Worm (Caenorhabditis elegans): Measurements from ENCODE around the gene C01G5.4.

Gene C01G5.4

DNA sequence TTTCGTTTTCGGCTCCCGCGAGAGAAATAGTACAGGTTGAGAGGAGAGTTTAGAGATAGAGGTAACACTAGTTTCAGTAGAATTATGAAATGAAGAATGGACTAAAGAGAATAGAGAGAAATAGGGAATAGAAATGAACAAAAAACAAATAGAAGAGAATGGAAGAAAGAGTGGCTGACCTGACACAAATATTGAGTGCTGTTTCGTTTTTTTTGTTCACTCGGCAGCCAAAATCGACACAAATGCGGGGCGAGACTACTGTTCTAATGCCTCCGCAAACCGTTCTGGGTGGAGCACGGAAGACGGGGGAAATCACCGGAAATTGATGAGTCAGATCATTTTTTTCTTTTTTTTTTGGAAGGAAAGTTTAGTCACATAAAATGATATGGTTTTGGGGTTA, 41.1 kb downstream of the C01G5.4 start:
- TF ChIP-seq ttx-3 (tag; optimal IDR thresholded peaks at IDR 0.05) (no peak), ceh-30 (tag; optimal IDR thresholded peaks at IDR 0.05) (no peak), syd-9 (tag; optimal IDR thresholded peaks at IDR 0.05) (no peak), npax-4 (tag; optimal IDR thresholded peaks at IDR 0.05) (no peak), pax-1 (tag; optimal IDR thresholded peaks at IDR 0.05) (no peak), ceh-18 (tag; optimal IDR thresholded peaks at IDR 0.05) (no peak), ceh-34 (tag; optimal IDR thresholded peaks at IDR 0.05) (no peak), che-1 (tag; optimal IDR thresholded peaks at IDR 0.05) (no peak), rnt-1 (tag; optimal IDR thresholded peaks at IDR 0.05) (no peak), ama-1 (optimal IDR thresholded peaks at IDR 0.05) (no peak), unc-86 (tag; optimal IDR thresholded peaks at IDR 0.05) (no peak), ets-4 (tag; optimal IDR thresholded peaks at IDR 0.05) (no peak)

DNA sequence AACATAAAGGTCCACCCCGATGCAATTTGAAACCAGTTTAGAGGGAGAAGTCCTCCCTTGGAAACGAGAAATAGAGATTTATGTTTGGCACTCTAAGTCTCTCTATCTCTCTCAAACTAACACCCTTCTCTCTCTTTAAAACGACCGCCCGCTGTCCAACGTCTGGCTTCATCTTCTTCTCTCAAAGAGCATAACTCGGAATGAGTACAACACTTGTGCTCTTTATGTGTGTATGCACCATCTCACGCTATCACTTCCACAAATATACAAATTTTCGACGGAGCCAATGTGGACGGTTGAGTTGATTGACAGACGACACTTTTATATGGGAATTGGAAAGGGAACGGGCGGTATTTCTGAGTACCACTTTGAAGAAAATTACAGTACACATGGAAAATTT, 42.8 kb downstream of the C01G5.4 start:
- TF ChIP-seq pha-2 (tag; optimal IDR thresholded peaks at IDR 0.05) (no peak), fkh-6 (tag; optimal IDR thresholded peaks at IDR 0.05) (no peak), pha-4 (tag; optimal IDR thresholded peaks at IDR 0.05) (no peak), pag-3 (tag; optimal IDR thresholded peaks at IDR 0.05; ENCODE audit: borderline replicate concordance) (no peak), ceh-18 (tag; optimal IDR thresholded peaks at IDR 0.05) (no peak), C08G9.2 (tag; optimal IDR thresholded peaks at IDR 0.05) (no peak), nfya-1 (tag; optimal IDR thresholded peaks at IDR 0.05) (peak; percentile 37), nhr-232 (tag; optimal IDR thresholded peaks at IDR 0.05) (no peak), hlh-15 (tag; optimal IDR thresholded peaks at IDR 0.05) (no peak), odd-2 (tag; optimal IDR thresholded peaks at IDR 0.05) (no peak), unc-55 (GFP tag; optimal IDR thresholded peaks at IDR 0.05) (peak; percentile 71), ceh-22 (tag; optimal IDR thresholded peaks at IDR 0.05) (no peak), ztf-16 (tag; optimal IDR thresholded peaks at IDR 0.05) (no peak), hlh-30 (tag; optimal IDR thresholded peaks at IDR 0.05; ENCODE audit: insufficient read depth) (no peak)

DNA sequence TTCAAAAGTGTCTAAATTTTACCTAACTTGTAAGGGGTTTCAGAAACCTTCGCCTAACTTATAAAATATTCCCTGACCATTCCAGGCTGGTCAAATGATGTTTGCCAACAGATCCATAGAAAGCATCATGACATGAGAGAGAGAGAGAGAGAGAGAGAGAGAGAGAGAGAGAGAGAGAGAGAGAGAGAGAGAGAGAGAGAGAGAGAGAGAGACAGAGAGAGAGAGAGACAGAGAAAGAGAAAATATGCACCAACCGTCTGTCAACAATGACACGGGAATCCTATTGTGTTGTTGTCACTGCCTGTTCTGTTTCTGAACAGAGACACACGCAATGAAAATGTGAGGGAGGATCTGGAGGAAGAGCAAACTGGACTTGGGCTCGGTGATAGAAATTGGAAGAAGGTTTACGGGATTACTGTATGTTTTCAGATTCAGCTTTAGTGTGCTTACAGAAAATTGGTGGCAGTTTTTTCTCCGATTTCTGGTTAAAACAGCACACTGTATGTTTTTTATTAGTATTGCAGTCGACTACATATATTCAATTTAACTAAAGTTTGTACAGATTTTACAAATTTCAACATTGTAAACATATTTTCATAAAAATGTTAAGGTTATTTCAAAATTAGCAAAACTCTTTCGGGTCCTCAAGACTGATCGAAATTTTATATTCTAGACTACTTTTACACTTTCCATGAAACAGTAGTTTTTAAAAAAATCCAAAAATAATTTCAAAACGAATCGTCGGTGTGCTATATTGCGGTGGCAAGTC, 44.6 kb downstream of the C01G5.4 start:
- TF ChIP-seq unc-3 (GFP tag; conservative IDR thresholded peaks at IDR 0.05) (no peak), unc-3 (tag; optimal IDR thresholded peaks at IDR 0.05) (no peak), Y22D7AL.16 (tag; optimal IDR thresholded peaks at IDR 0.05) (no peak), ref-2 (tag; optimal IDR thresholded peaks at IDR 0.05) (no peak), ceh-18 (tag; optimal IDR thresholded peaks at IDR 0.05) (no peak), sox-4 (tag; optimal IDR thresholded peaks at IDR 0.05) (no peak), rnt-1 (tag; optimal IDR thresholded peaks at IDR 0.05) (no peak), fax-1 (tag; optimal IDR thresholded peaks at IDR 0.05) (no peak), odd-2 (tag; optimal IDR thresholded peaks at IDR 0.05) (no peak), hlh-6 (tag; optimal IDR thresholded peaks at IDR 0.05) (no peak), dve-1 (tag; optimal IDR thresholded peaks at IDR 0.05) (peak; percentile 59), nhr-232 (tag; optimal IDR thresholded peaks at IDR 0.05) (no peak), gmeb-2 (tag; optimal IDR thresholded peaks at IDR 0.05) (no peak), lin-11 (tag; optimal IDR thresholded peaks at IDR 0.05) (peak; percentile 9), eyg-1 (tag; optimal IDR thresholded peaks at IDR 0.05) (no peak), pqm-1 (tag; optimal IDR thresholded peaks at IDR 0.05) (no peak)

DNA sequence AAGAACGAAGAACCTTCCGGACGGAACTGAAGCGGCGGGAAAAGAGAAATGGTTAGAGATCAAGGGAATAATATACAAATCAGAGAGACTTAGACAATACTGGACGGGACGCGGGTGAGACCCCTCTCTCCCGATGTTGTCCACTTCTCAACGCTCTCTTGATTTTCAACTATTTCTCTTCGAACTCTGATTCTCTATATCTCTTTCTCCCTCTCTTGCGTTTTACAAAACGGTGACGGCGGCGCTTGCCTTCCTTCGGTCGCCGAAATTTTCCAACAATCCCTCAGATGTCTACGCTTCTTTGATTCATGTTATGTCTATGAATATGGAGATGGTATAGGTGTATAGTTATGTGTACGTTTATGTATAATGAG, 45.2 kb downstream of the C01G5.4 start:
- TF ChIP-seq tbx-7 (tag; optimal IDR thresholded peaks at IDR 0.05): no peak
- no peak for TF ChIP-seq nhr-232 (tag; optimal IDR thresholded peaks at IDR 0.05)
- TF ChIP-seq ceh-22 (tag; optimal IDR thresholded peaks at IDR 0.05): peak; percentile 29
- TF ChIP-seq Y22D7AL.16 (tag; optimal IDR thresholded peaks at IDR 0.05): no peak
- no peak for TF ChIP-seq che-1 (tag; optimal IDR thresholded peaks at IDR 0.05)
- no peak for TF ChIP-seq unc-86 (tag; optimal IDR thresholded peaks at IDR 0.05)
- peak; percentile 70 for TF ChIP-seq ceh-31 (tag; optimal IDR thresholded peaks at IDR 0.05)
- no peak for TF ChIP-seq T23F11.4 (GFP tag; optimal IDR thresholded peaks at IDR 0.05)
- no peak for TF ChIP-seq sdc-2 (tag; optimal IDR thresholded peaks at IDR 0.05)
- TF ChIP-seq unc-42 (tag; optimal IDR thresholded peaks at IDR 0.05): no peak
- TF ChIP-seq ceh-45 (GFP tag; IDR thresholded peaks at IDR 0.05): no peak
- no peak for TF ChIP-seq mec-3 (tag; optimal IDR thresholded peaks at IDR 0.05; ENCODE audit: borderline replicate concordance)
- TF ChIP-seq ttx-3 (tag; optimal IDR thresholded peaks at IDR 0.05): no peak
- TF ChIP-seq rnt-1 (tag; optimal IDR thresholded peaks at IDR 0.05): peak; percentile 86
- no peak for TF ChIP-seq sox-2 (GFP tag; IDR thresholded peaks at IDR 0.05)
- TF ChIP-seq F13H6.1 (tag; optimal IDR thresholded peaks at IDR 0.05): peak; percentile 25
- no peak for TF ChIP-seq madf-2 (tag; optimal IDR thresholded peaks at IDR 0.05)
- no peak for TF ChIP-seq pha-2 (tag; optimal IDR thresholded peaks at IDR 0.05)
- peak; percentile 23 for TF ChIP-seq ceh-30 (tag; optimal IDR thresholded peaks at IDR 0.05)
- no peak for TF ChIP-seq ztf-16 (tag; optimal IDR thresholded peaks at IDR 0.05)
- TF ChIP-seq pax-1 (tag; optimal IDR thresholded peaks at IDR 0.05): peak; percentile 50

All from whole organism, late embryonic.